Fruit fly (Drosophila melanogaster): ENCODE data around the gene CG13994.

The CG13994 gene

dm6 chr2L:6019352-6020131, 43.2 kb upstream of the CG13994 start, which contains the start of gene H2.0 (continued):
- TF ChIP-seq ranshi (GFP tag; IDR thresholded peaks at IDR 0.05) = no peak
- TF ChIP-seq abd-A (tag; optimal IDR thresholded peaks at IDR 0.05) = peak; percentile 52
- TF ChIP-seq Awh (GFP tag; IDR thresholded peaks at IDR 0.05) = peak; percentile 53
- no peak for TF ChIP-seq tll (GFP tag; optimal IDR thresholded peaks at IDR 0.05)
- TF ChIP-seq CG6689 (GFP tag; IDR thresholded peaks at IDR 0.05) = peak; percentile 31; the same call in 1 of the 2 replicates
- no peak; the same call in 1 of the 2 replicates for TF ChIP-seq CG9215 (GFP tag; IDR thresholded peaks at IDR 0.05)
- no peak for TF ChIP-seq CG2889 (GFP tag; IDR thresholded peaks at IDR 0.05)
- no peak for TF ChIP-seq CG1647 (GFP tag; optimal IDR thresholded peaks at IDR 0.05)
- no peak for TF ChIP-seq ftz-f1 (GFP tag; optimal IDR thresholded peaks at IDR 0.05)
- no peak for TF ChIP-seq tx (GFP tag; optimal IDR thresholded peaks at IDR 0.05)
- no peak for TF ChIP-seq ken (GFP tag; IDR thresholded peaks at IDR 0.05)
- TF ChIP-seq Oaz (GFP tag; IDR thresholded peaks at IDR 0.05) = no peak
- TF ChIP-seq CG33213 (GFP tag; optimal IDR thresholded peaks at IDR 0.05) = no peak
- TF ChIP-seq dan (GFP tag; IDR thresholded peaks at IDR 0.05) = no peak
- peak; percentile 79 for TF ChIP-seq Deaf1 (tag; optimal IDR thresholded peaks at IDR 0.05)
- TF ChIP-seq CG17385 (GFP tag; optimal IDR thresholded peaks at IDR 0.05) = peak; percentile 8
- peak; percentile 79 for TF ChIP-seq HLHmδ (GFP tag; optimal IDR thresholded peaks at IDR 0.05)
- TF ChIP-seq Opbp (GFP tag; IDR thresholded peaks at IDR 0.05; ENCODE audit: partially characterized antibody) = no peak
- TF ChIP-seq exex (tag; optimal IDR thresholded peaks at IDR 0.05) = no peak
- no peak for TF ChIP-seq H15 (GFP tag; IDR thresholded peaks at IDR 0.05)
- no peak for TF ChIP-seq CG31365 (tag; optimal IDR thresholded peaks at IDR 0.05)
- 0 out of 3 replicates have a peak, but pooled peaks have one; percentile 23 for TF ChIP-seq zfh1 (GFP tag; IDR thresholded peaks at IDR 0.05)
- 0 out of 2 replicates have a peak, but pooled peaks have one; percentile 26 for TF ChIP-seq CG31224 (GFP tag; IDR thresholded peaks at IDR 0.05)
- no peak for TF ChIP-seq HLH3B (GFP tag; IDR thresholded peaks at IDR 0.05)
- peak; percentile 22 for TF ChIP-seq lilli (GFP tag; optimal IDR thresholded peaks at IDR 0.05)
- TF ChIP-seq Nf-YA (GFP tag; IDR thresholded peaks at IDR 0.05) = peak; percentile 59; the same call in 1 of the 2 replicates
- no peak for TF ChIP-seq tup (GFP tag; optimal IDR thresholded peaks at IDR 0.05)
- no peak for TF ChIP-seq CG12942 (GFP tag; optimal IDR thresholded peaks at IDR 0.05)
- peak; percentile 30 for TF ChIP-seq CG4820 (GFP tag; optimal IDR thresholded peaks at IDR 0.05)
- no peak for TF ChIP-seq kay (GFP tag; optimal IDR thresholded peaks at IDR 0.05)
- no peak for TF ChIP-seq Dref (GFP tag; IDR thresholded peaks at IDR 0.05)
- peak; percentile 3 for TF ChIP-seq fd102C (GFP tag; optimal IDR thresholded peaks at IDR 0.05)
- TF ChIP-seq CG30403 (GFP tag; optimal IDR thresholded peaks at IDR 0.05) = peak; percentile 42
- TF ChIP-seq da (GFP tag; optimal IDR thresholded peaks at IDR 0.05) = no peak
- TF ChIP-seq crol (GFP tag; IDR thresholded peaks at IDR 0.05) = no peak
- TF ChIP-seq dimm (GFP tag; IDR thresholded peaks at IDR 0.05) = no peak
- no peak for TF ChIP-seq Pdp1 (GFP tag; optimal IDR thresholded peaks at IDR 0.05)
- TF ChIP-seq run (tag; optimal IDR thresholded peaks at IDR 0.05) = no peak
- no peak for TF ChIP-seq CG2116 (GFP tag; optimal IDR thresholded peaks at IDR 0.05)
- TF ChIP-seq wek (GFP tag; optimal IDR thresholded peaks at IDR 0.05) = no peak
- TF ChIP-seq Xbp1 (GFP tag; optimal IDR thresholded peaks at IDR 0.05) = peak; percentile 22
- no peak for TF ChIP-seq sc (optimal IDR thresholded peaks at IDR 0.05)
- peak; percentile 37 for TF ChIP-seq sc (GFP tag; optimal IDR thresholded peaks at IDR 0.05)
- no peak for TF ChIP-seq Trl (optimal IDR thresholded peaks at IDR 0.05)
- TF ChIP-seq Trl (GFP tag; optimal IDR thresholded peaks at IDR 0.05) = peak; percentile 6
- TF ChIP-seq Asciz (GFP tag; optimal IDR thresholded peaks at IDR 0.05) = no peak
- TF ChIP-seq NfI (GFP tag; optimal IDR thresholded peaks at IDR 0.05) = peak; percentile 20
- TF ChIP-seq gsb (GFP tag; IDR thresholded peaks at IDR 0.05) = no peak
- no peak for TF ChIP-seq CG4617 (GFP tag; optimal IDR thresholded peaks at IDR 0.05; ENCODE audit: borderline replicate concordance)
- TF ChIP-seq CG9932 (GFP tag; IDR thresholded peaks at IDR 0.05) = no peak
- TF ChIP-seq Antp (GFP tag; optimal IDR thresholded peaks at IDR 0.05) = no peak

All from whole organism, embryonic.